Worm (Caenorhabditis elegans) whole organism, midembryonic: ENCODE measurements around the gene nhr-261.
"Not testable (repeated sequence)": the region's sequence is repeated elsewhere in the genome, so short reads cannot be mapped to it uniquely, and the experiment has no call there.

Experiments
- T22C8.4 ChIP-seq: fragments of 200-800 bp; sonication (Bioruptor generic); IDR thresholded peaks from 2 replicates; pipeline ENCODE4 v1.3.6; 2022; ENCODE audit warnings: missing genetic modification characterization, missing compliant biosample characterization
- cog-1 ChIP-seq: sonication (generic microtip); optimal IDR thresholded peaks from 2 replicates; lab custom pipeline; 2016; ENCODE audit warnings: missing genetic modification characterization, missing compliant biosample characterization
- flt-1 ChIP-seq: fragments of 200-800 bp; sonication (Bioruptor generic); IDR thresholded peaks from 2 replicates; pipeline ENCODE4 v1.3.6; 2022; ENCODE audit warnings: missing genetic modification characterization, missing compliant biosample characterization
- klf-2 ChIP-seq: fragments of 200-800 bp; sonication (Bioruptor generic); conservative IDR thresholded peaks from 2 replicates; pipeline ENCODE4 v1.3.6; 2022; ENCODE audit warnings: missing genetic modification reagents, missing genetic modification characterization, missing compliant biosample characterization
- med-1 ChIP-seq: sonication (generic microtip); optimal IDR thresholded peaks from 2 replicates; lab custom pipeline; 2017; ENCODE audit warnings: missing genetic modification characterization, mild to moderate bottlenecking, missing compliant biosample characterization, antibody characterized with exemption, missing genetic modification reagents; ENCODE audit not compliant: insufficient read depth
- ref-1 ChIP-seq: fragments of 200-800 bp; sonication (Bioruptor generic); conservative IDR thresholded peaks from 2 replicates; pipeline ENCODE4 v1.3.6; 2022; ENCODE audit warnings: missing genetic modification reagents, missing genetic modification characterization, missing compliant biosample characterization
- tab-1 ChIP-seq: fragments of 200-800 bp; sonication (Bioruptor generic); IDR thresholded peaks from 2 replicates; pipeline ENCODE4 v1.3.6; 2022; ENCODE audit warnings: missing genetic modification characterization, missing compliant biosample characterization
- ztf-23 ChIP-seq: fragments of 200-800 bp; sonication (Bioruptor generic); IDR thresholded peaks from 2 replicates; pipeline ENCODE4 v1.3.6; 2022; ENCODE audit warnings: missing genetic modification reagents, missing genetic modification characterization, missing compliant biosample characterization
- ztf-29 ChIP-seq: fragments of 200-800 bp; sonication (Bioruptor generic); IDR thresholded peaks from 2 replicates; pipeline ENCODE4 v1.3.6; 2022; ENCODE audit warnings: missing genetic modification reagents, missing genetic modification characterization, missing compliant biosample characterization

nhr-261 gene

ce11 chrII:3829623-3830022 is 34.9 kb downstream of the nhr-261 start:
- TF ChIP-seq klf-2 (GFP tag; lab: Robert Waterston, UW), result no peak
- TF ChIP-seq ztf-23, result no peak
- no peak for TF ChIP-seq ztf-29
- TF ChIP-seq cog-1 (tag; lab: Kevin White, UChicago), result no peak
- TF ChIP-seq T22C8.4 (GFP tag; lab: Robert Waterston, UW), result no peak
- TF ChIP-seq med-1, result no peak
- TF ChIP-seq ref-1 (GFP tag; lab: Robert Waterston, UW), result no peak
- TF ChIP-seq flt-1 (GFP tag; lab: Robert Waterston, UW), result no peak
- TF ChIP-seq tab-1, result no peak

- TF ChIP-seq ztf-29, result no peak
- TF ChIP-seq ref-1 (GFP tag; lab: Robert Waterston, UW), result no peak
- TF ChIP-seq med-1, result no peak
- TF ChIP-seq ztf-23, result no peak
- no peak for TF ChIP-seq cog-1 (tag; lab: Kevin White, UChicago)
- TF ChIP-seq klf-2 (GFP tag; lab: Robert Waterston, UW), result no peak
- TF ChIP-seq tab-1, result no peak
- TF ChIP-seq T22C8.4 (GFP tag; lab: Robert Waterston, UW), result no peak
- no peak for TF ChIP-seq flt-1 (GFP tag; lab: Robert Waterston, UW)
These were observed 36.8 kb downstream of the nhr-261 start, which contains the start of gene F54D10.8 for ce11 chrII:3827801-3828200. TSS of gene F54D10.8 (minus strand) at chrII:3827901.

ce11 chrII:3823855-3824254 is 40.7 kb downstream of the nhr-261 start, which contains the start of gene skr-15:
TSS of gene skr-15 (plus strand) at chrII:3824155.
- TF ChIP-seq ref-1 (GFP tag; lab: Robert Waterston, UW) (no peak), ztf-23 (no peak), med-1 (no peak), flt-1 (GFP tag; lab: Robert Waterston, UW) (no peak), klf-2 (GFP tag; lab: Robert Waterston, UW) (no peak), T22C8.4 (GFP tag; lab: Robert Waterston, UW) (no peak), tab-1 (no peak), ztf-29 (no peak), cog-1 (tag; lab: Kevin White, UChicago) (no peak)

ce11 chrII:3821248-3821647 is 43.3 kb downstream of the nhr-261 start, which contains the start of gene F54D10.7:
TSS of gene F54D10.7 (minus strand) at chrII:3821296.
- TF ChIP-seq med-1, result no peak

ce11 chrII:3816251-3816849 is 48.2 kb downstream of the nhr-261 start, which contains the start of gene fbxa-24:
TSS of gene fbxa-24 (plus strand) at chrII:3816526.
- TF ChIP-seq T22C8.4 (GFP tag; lab: Robert Waterston, UW); ztf-29; tab-1: not testable (repeated sequence)

ce11 chrII:3815445-3816208 is 48.9 kb downstream of the nhr-261 start:
- TF ChIP-seq cog-1 (tag; lab: Kevin White, UChicago) (no peak), ztf-23 (no peak), med-1 (no peak), ztf-29 (no peak), klf-2 (GFP tag; lab: Robert Waterston, UW) (no peak), T22C8.4 (GFP tag; lab: Robert Waterston, UW) (no peak), tab-1 (no peak), flt-1 (GFP tag; lab: Robert Waterston, UW) (no peak), ref-1 (GFP tag; lab: Robert Waterston, UW) (no peak)
